Fruit fly (Drosophila melanogaster) whole organism, prepupa: Measurements from ENCODE around the gene CG14626.

Source experiments
- CG11902 ChIP-seq: fragments of 200-800 bp; sonication (Bioruptor generic); optimal IDR thresholded peaks from 3 replicates; lab custom pipeline; 2016; ENCODE audit warnings: missing biosample characterization, missing genetic modification characterization
- CG16779 ChIP-seq: fragments of 200-800 bp; sonication (Bioruptor generic); optimal IDR thresholded peaks from 3 replicates; lab custom pipeline; 2017; ENCODE audit warnings: missing biosample characterization, mild to moderate bottlenecking, missing genetic modification characterization
- CG3032 ChIP-seq: fragments of 200-800 bp; optimal IDR thresholded peaks from 2 replicates; lab custom pipeline; 2019; ENCODE audit warnings: missing biosample characterization, mild to moderate bottlenecking, missing genetic modification characterization, moderate library complexity
- CG31627 ChIP-seq: fragments of 200-800 bp; sonication (Bioruptor generic); optimal IDR thresholded peaks from 3 replicates; lab custom pipeline; 2016; ENCODE audit warnings: missing biosample characterization, missing genetic modification characterization
- CG34406 ChIP-seq: fragments of 200-800 bp; sonication (Bioruptor generic); optimal IDR thresholded peaks from 3 replicates; lab custom pipeline; 2016; ENCODE audit warnings: missing biosample characterization, missing genetic modification characterization
- CG3919 ChIP-seq: fragments of 200-800 bp; sonication (Bioruptor generic); optimal IDR thresholded peaks from 3 replicates; lab custom pipeline; 2016; ENCODE audit warnings: missing biosample characterization, missing genetic modification characterization
- CG4318 ChIP-seq: fragments of 200-800 bp; sonication (Bioruptor generic); optimal IDR thresholded peaks from 3 replicates; lab custom pipeline; 2017; ENCODE audit warnings: missing biosample characterization, mild to moderate bottlenecking, missing genetic modification characterization
- CG6163 ChIP-seq: fragments of 200-800 bp; sonication (Bioruptor generic); IDR thresholded peaks from 3 replicates; pipeline ENCODE4 v1.3.6; 2022; ENCODE audit warnings: missing biosample characterization, missing genetic modification characterization
- CG6276 ChIP-seq: fragments of 200-800 bp; sonication (Bioruptor generic); optimal IDR thresholded peaks from 2 replicates; lab custom pipeline; 2017; ENCODE audit warnings: missing biosample characterization, mild to moderate bottlenecking, missing genetic modification characterization
- CG6792 ChIP-seq: fragments of 200-800 bp; sonication (Bioruptor generic); optimal IDR thresholded peaks from 3 replicates; lab custom pipeline; 2016; ENCODE audit warnings: missing biosample characterization, missing genetic modification characterization
- CG6808 ChIP-seq: fragments of 200-800 bp; sonication (Bioruptor generic); optimal IDR thresholded peaks from 3 replicates; lab custom pipeline; 2017; ENCODE audit warnings: missing biosample characterization, missing genetic modification characterization, mild to moderate bottlenecking, moderate library complexity, missing genetic modification reagents
- CG6854 ChIP-seq: fragments of 200-800 bp; sonication (Bioruptor generic); optimal IDR thresholded peaks from 2 replicates; lab custom pipeline; 2017; ENCODE audit warnings: missing biosample characterization, mild to moderate bottlenecking, missing genetic modification characterization
- CG7368 ChIP-seq: fragments of 200-800 bp; sonication (Bioruptor generic); optimal IDR thresholded peaks from 3 replicates; lab custom pipeline; 2016; ENCODE audit warnings: missing biosample characterization, missing genetic modification characterization
- CG8319 ChIP-seq: fragments of 200-800 bp; sonication (Bioruptor generic); optimal IDR thresholded peaks from 3 replicates; lab custom pipeline; 2016; ENCODE audit warnings: missing biosample characterization, missing genetic modification characterization
- CG8632 ChIP-seq: fragments of 200-800 bp; sonication (Bioruptor generic); optimal IDR thresholded peaks from 3 replicates; lab custom pipeline; 2016; ENCODE audit warnings: missing biosample characterization, missing genetic modification characterization
- CG9139 ChIP-seq: fragments of 200-800 bp; sonication (Bioruptor generic); optimal IDR thresholded peaks from 3 replicates; lab custom pipeline; 2017; ENCODE audit warnings: missing biosample characterization, mild to moderate bottlenecking, missing genetic modification characterization
- Eip75B ChIP-seq: fragments of 200-800 bp; sonication (Bioruptor generic); optimal IDR thresholded peaks from 3 replicates; lab custom pipeline; 2016; ENCODE audit warnings: missing biosample characterization, missing genetic modification characterization
- Eip93F ChIP-seq: fragments of 200-800 bp; sonication (Bioruptor generic); optimal IDR thresholded peaks from 2 replicates; lab custom pipeline; 2016; ENCODE audit warnings: missing biosample characterization, mild to moderate bottlenecking, missing genetic modification characterization
- Ets21C ChIP-seq: fragments of 200-800 bp; sonication (Bioruptor generic); optimal IDR thresholded peaks from 3 replicates; lab custom pipeline; 2016; ENCODE audit warnings: missing biosample characterization, missing genetic modification characterization
- Ets96B ChIP-seq: fragments of 200-800 bp; optimal IDR thresholded peaks from 2 replicates; lab custom pipeline; 2019; ENCODE audit warnings: missing biosample characterization, mild to moderate bottlenecking, missing genetic modification characterization, moderate library complexity
- Gug ChIP-seq: fragments of 200-800 bp; sonication (Bioruptor generic); IDR thresholded peaks from 2 replicates; pipeline ENCODE4 v1.3.6; 2022; ENCODE audit warnings: missing biosample characterization, missing genetic modification characterization
- Hr39 ChIP-seq: fragments of 200-800 bp; sonication (Bioruptor generic); optimal IDR thresholded peaks from 2 replicates; lab custom pipeline; 2016; ENCODE audit warnings: missing biosample characterization, missing genetic modification characterization
- Hr4 ChIP-seq: fragments of 200-800 bp; sonication (Bioruptor generic); optimal IDR thresholded peaks from 3 replicates; lab custom pipeline; 2016; ENCODE audit warnings: missing biosample characterization, missing genetic modification characterization
- Lpt ChIP-seq: fragments of 200-800 bp; sonication (Bioruptor generic); optimal IDR thresholded peaks from 3 replicates; lab custom pipeline; 2016; ENCODE audit warnings: missing biosample characterization, missing genetic modification characterization
- OdsH ChIP-seq: fragments of 200-800 bp; sonication (Bioruptor generic); optimal IDR thresholded peaks from 3 replicates; lab custom pipeline; 2016; ENCODE audit warnings: missing biosample characterization, missing genetic modification characterization
- Sox14 ChIP-seq: fragments of 200-800 bp; sonication (Bioruptor generic); optimal IDR thresholded peaks from 3 replicates; lab custom pipeline; 2016; ENCODE audit warnings: missing biosample characterization, missing genetic modification characterization
- Sox15 ChIP-seq: fragments of 200-800 bp; sonication (Bioruptor generic); optimal IDR thresholded peaks from 3 replicates; lab custom pipeline; 2016; ENCODE audit warnings: missing biosample characterization, missing genetic modification characterization
- cyc ChIP-seq: fragments of 200-800 bp; sonication (Bioruptor generic); optimal IDR thresholded peaks from 3 replicates; lab custom pipeline; 2016; ENCODE audit warnings: missing biosample characterization, missing genetic modification characterization
- dac ChIP-seq: fragments of 200-800 bp; sonication (Bioruptor generic); optimal IDR thresholded peaks from 2 replicates; lab custom pipeline; 2017; ENCODE audit warnings: missing biosample characterization, mild to moderate bottlenecking, missing genetic modification characterization
- eg ChIP-seq: fragments of 200-800 bp; sonication (Bioruptor generic); IDR thresholded peaks from 3 replicates; pipeline ENCODE4 v1.3.6; 2022; ENCODE audit warnings: missing biosample characterization, missing genetic modification characterization
- fd59A ChIP-seq: fragments of 200-800 bp; sonication (Bioruptor generic); optimal IDR thresholded peaks from 2 replicates; lab custom pipeline; 2017; ENCODE audit warnings: missing biosample characterization, mild to moderate bottlenecking, missing genetic modification characterization, missing genetic modification reagents
- fd85E ChIP-seq: fragments of 200-800 bp; sonication (Bioruptor generic); optimal IDR thresholded peaks from 3 replicates; lab custom pipeline; 2016; ENCODE audit warnings: missing biosample characterization, missing genetic modification characterization
- fkh ChIP-seq: fragments of 200-800 bp; sonication (Bioruptor generic); optimal IDR thresholded peaks from 3 replicates; lab custom pipeline; 2017; ENCODE audit warnings: missing biosample characterization, mild to moderate bottlenecking, missing genetic modification characterization, moderate library complexity
- lz ChIP-seq: fragments of 200-800 bp; sonication (Bioruptor generic); optimal IDR thresholded peaks from 3 replicates; lab custom pipeline; 2016; ENCODE audit warnings: missing biosample characterization, missing genetic modification characterization
- net ChIP-seq: fragments of 200-800 bp; sonication (Bioruptor generic); optimal IDR thresholded peaks from 3 replicates; lab custom pipeline; 2016; ENCODE audit warnings: missing biosample characterization, missing genetic modification characterization
- pdm3 ChIP-seq: fragments of 200-800 bp; sonication (Bioruptor generic); optimal IDR thresholded peaks from 3 replicates; lab custom pipeline; 2016; ENCODE audit warnings: missing biosample characterization, missing genetic modification characterization
- salr ChIP-seq, 2 experiments: fragments of 200-800 bp; sonication (Bioruptor generic); optimal IDR thresholded peaks; 3 replicates each; lab custom pipeline; 2016 to 2018; ENCODE audit warnings: missing biosample characterization in 2 of 2, missing genetic modification characterization in 2 of 2, mild to moderate bottlenecking in 1 of 2
- ss ChIP-seq, 2 experiments: fragments of 200-800 bp; sonication (Bioruptor generic); optimal IDR thresholded peaks; 2 replicates in 1 of 2; 3 replicates in 1 of 2; lab custom pipeline; 2017 to 2018; ENCODE audit warnings: mild to moderate bottlenecking in 2 of 2, missing biosample characterization in 2 of 2, missing genetic modification characterization in 2 of 2, moderate library complexity in 1 of 2
- svp ChIP-seq: fragments of 200-800 bp; sonication (Bioruptor generic); peaks from one replicate; lab custom pipeline; 2016; ENCODE audit warnings: missing biosample characterization, missing genetic modification characterization
- topi ChIP-seq: fragments of 200-800 bp; sonication (Bioruptor generic); optimal IDR thresholded peaks from 3 replicates; lab custom pipeline; 2016; ENCODE audit warnings: missing biosample characterization, missing genetic modification characterization

Gene CG14626

dm6 chrX:1234817-1235617 is 50.4 kb downstream of the CG14626 start (continued):
- peak; percentile 84 for TF ChIP-seq pdm3 (GFP tag; lab: Kevin White, UChicago)
- no peak for TF ChIP-seq Eip93F
- peak; percentile 29 for TF ChIP-seq fd85E
- TF ChIP-seq CG6792 (GFP tag; lab: Kevin White, UChicago): peak; percentile 71
- TF ChIP-seq Hr4: peak; percentile 86
- TF ChIP-seq OdsH: peak; percentile 79
- peak; percentile 59 for TF ChIP-seq CG11902 (GFP tag; lab: Kevin White, UChicago)
- TF ChIP-seq CG34406 (GFP tag; lab: Kevin White, UChicago): peak; percentile 81
- peak; percentile 63 for TF ChIP-seq net (GFP tag; lab: Kevin White, UChicago)
- peak; percentile 52 for TF ChIP-seq Sox15 (GFP tag; lab: Kevin White, UChicago)
- peak; percentile 78 for TF ChIP-seq CG6808 (GFP tag; lab: Kevin White, UChicago)
- TF ChIP-seq CG3919 (GFP tag; lab: Kevin White, UChicago): peak; percentile 80
- TF ChIP-seq Lpt (GFP tag; lab: Kevin White, UChicago): peak; percentile 59
- TF ChIP-seq CG8319 (GFP tag; lab: Kevin White, UChicago): peak; percentile 49
- peak; percentile 75 for TF ChIP-seq CG4318 (GFP tag; lab: Kevin White, UChicago)
- peak; percentile 91 for TF ChIP-seq lz (GFP tag; lab: Kevin White, UChicago)
- peak; percentile 80 for TF ChIP-seq CG6276 (GFP tag; lab: Kevin White, UChicago)
- TF ChIP-seq CG7368: peak; percentile 66
- TF ChIP-seq CG9139 (GFP tag; lab: Kevin White, UChicago): peak; percentile 72
- peak; percentile 86 for TF ChIP-seq CG8632
- peak; percentile 74 for TF ChIP-seq Gug (GFP tag; lab: Robert Waterston, UW)
- TF ChIP-seq dac (GFP tag; lab: Kevin White, UChicago): peak; percentile 77
- peak; percentile 92 for TF ChIP-seq topi (GFP tag; lab: Kevin White, UChicago)
- peak; percentile 31 for TF ChIP-seq fkh
- TF ChIP-seq Ets21C (GFP tag; lab: Kevin White, UChicago): peak; percentile 78
- TF ChIP-seq Eip75B (GFP tag; lab: Kevin White, UChicago): peak; percentile 86
- TF ChIP-seq CG6854 (GFP tag; lab: Kevin White, UChicago): peak; percentile 77

- TF ChIP-seq fd59A (no peak), CG6163 (GFP tag; lab: Robert Waterston, UW) (no peak), Ets96B (tag; lab: Kevin White, UChicago) (no peak), Eip93F (no peak), CG8319 (GFP tag; lab: Kevin White, UChicago) (no peak), eg (no peak), CG16779 (no peak)
These were observed 51.0 kb downstream of the CG14626 start for dm6 chrX:1235618-1236006.

dm6 chrX:1236475-1236874 is 51.9 kb downstream of the CG14626 start, which contains the start of gene CG3638:
Gene CG3638 (minus strand): TSS chrX:1236684.
- TF ChIP-seq Sox14 (peak; percentile 44), ss (GFP tag; optimal IDR thresholded peaks at IDR 0.05; lab: Kevin White, UChicago) (no peak), Hr39 (GFP tag; lab: Kevin White, UChicago) (peak; percentile 16), CG31627 (peak; percentile 23), lz (GFP tag; lab: Kevin White, UChicago) (peak; percentile 9), CG3032 (peak; percentile 11), CG3919 (GFP tag; lab: Kevin White, UChicago) (peak; percentile 12), fkh (no peak), net (GFP tag; lab: Kevin White, UChicago) (no peak), Ets21C (GFP tag; lab: Kevin White, UChicago) (no peak), cyc (peak; percentile 17), salr (GFP tag; optimal IDR thresholded peaks at IDR 0.05; lab: Kevin White, UChicago) (no peak), svp (peak; percentile 26)
